Fruit fly (Drosophila melanogaster) whole organism, embryonic: ENCODE data around the gene CG11695.

Experiments used
- Atf6 ChIP-seq: fragments of 200-800 bp; sonication (Bioruptor generic); IDR thresholded peaks from 2 replicates; pipeline ENCODE4 v1.3.6; 2022; ENCODE audit warnings: missing biosample characterization, missing genetic modification characterization
- BtbVII ChIP-seq: fragments of 200-800 bp; sonication (Bioruptor generic); optimal IDR thresholded peaks from 3 replicates; lab custom pipeline; 2017; ENCODE audit warnings: missing biosample characterization, mild to moderate bottlenecking, missing genetic modification characterization
- CG12155 ChIP-seq: fragments of 200-800 bp; sonication (Bioruptor generic); optimal IDR thresholded peaks from 3 replicates; lab custom pipeline; 2016; ENCODE audit warnings: missing biosample characterization, missing genetic modification characterization
- CG12659 ChIP-seq: fragments of 200-800 bp; sonication (Bioruptor generic); optimal IDR thresholded peaks from 3 replicates; lab custom pipeline; 2017; ENCODE audit warnings: mild to moderate bottlenecking, missing biosample characterization, missing genetic modification reagents, missing genetic modification characterization
- CG13287 ChIP-seq: fragments of 200-800 bp; sonication (Bioruptor generic); IDR thresholded peaks from 2 replicates; pipeline ENCODE4 v1.3.6; 2022; ENCODE audit warnings: missing biosample characterization, missing genetic modification characterization; ENCODE audit not compliant: partially characterized antibody
- CG13775 ChIP-seq: fragments of 200-800 bp; sonication (Bioruptor generic); optimal IDR thresholded peaks from 3 replicates; lab custom pipeline; 2017; ENCODE audit warnings: missing biosample characterization, mild to moderate bottlenecking, missing genetic modification characterization
- CG13894 ChIP-seq: fragments of 200-800 bp; sonication (Bioruptor generic); optimal IDR thresholded peaks from 3 replicates; lab custom pipeline; 2018; ENCODE audit warnings: missing biosample characterization, mild to moderate bottlenecking, missing genetic modification characterization, moderate library complexity
- CG14014 ChIP-seq: fragments of 200-800 bp; sonication (Bioruptor generic); IDR thresholded peaks from 2 replicates; pipeline ENCODE4 v1.3.6; 2022; ENCODE audit warnings: missing biosample characterization, missing genetic modification characterization
- CG1603 ChIP-seq: fragments of 200-800 bp; sonication (Bioruptor generic); optimal IDR thresholded peaks from 2 replicates; lab custom pipeline; 2019; ENCODE audit warnings: missing biosample characterization, mild to moderate bottlenecking, missing genetic modification characterization, moderate library complexity
- CG16815 ChIP-seq: fragments of 200-800 bp; sonication (Bioruptor generic); optimal IDR thresholded peaks from 3 replicates; lab custom pipeline; 2017; ENCODE audit warnings: missing biosample characterization, mild to moderate bottlenecking, missing genetic modification characterization
- CG2202 ChIP-seq: fragments of 200-800 bp; sonication (Bioruptor generic); optimal IDR thresholded peaks from 2 replicates; lab custom pipeline; 2018; ENCODE audit warnings: missing biosample characterization, mild to moderate bottlenecking, missing genetic modification characterization
- CG2678 ChIP-seq: fragments of 200-800 bp; sonication (Bioruptor generic); optimal IDR thresholded peaks from 3 replicates; lab custom pipeline; 2019; ENCODE audit warnings: missing biosample characterization, mild to moderate bottlenecking, missing genetic modification characterization, moderate library complexity
- CG30020 ChIP-seq: fragments of 200-800 bp; optimal IDR thresholded peaks from 2 replicates; lab custom pipeline; 2019; ENCODE audit warnings: missing biosample characterization, mild to moderate bottlenecking, missing genetic modification characterization, moderate library complexity
- CG30431 ChIP-seq: fragments of 200-800 bp; sonication (Bioruptor generic); optimal IDR thresholded peaks from 2 replicates; lab custom pipeline; 2017; ENCODE audit warnings: missing biosample characterization, missing genetic modification characterization
- CG31365 ChIP-seq: fragments of 200-800 bp; sonication (Bioruptor generic); optimal IDR thresholded peaks from 2 replicates; lab custom pipeline; 2018; ENCODE audit warnings: missing biosample characterization, mild to moderate bottlenecking, missing genetic modification characterization
- CG3407 ChIP-seq: fragments of 200-800 bp; sonication (Bioruptor generic); optimal IDR thresholded peaks from 2 replicates; lab custom pipeline; 2018; ENCODE audit warnings: missing biosample characterization, mild to moderate bottlenecking, missing genetic modification characterization
- CG3995 ChIP-seq: fragments of 200-800 bp; sonication (Bioruptor generic); optimal IDR thresholded peaks from 3 replicates; lab custom pipeline; 2016; ENCODE audit warnings: missing biosample characterization, missing genetic modification characterization
- CG4707 ChIP-seq: fragments of 200-800 bp; sonication (Bioruptor generic); optimal IDR thresholded peaks from 2 replicates; lab custom pipeline; 2018; ENCODE audit warnings: missing biosample characterization, mild to moderate bottlenecking, missing genetic modification characterization, moderate library complexity
- CG6175 ChIP-seq: fragments of 200-800 bp; sonication (Bioruptor generic); IDR thresholded peaks from 3 replicates; pipeline ENCODE4 v1.3.6; 2022; ENCODE audit warnings: missing biosample characterization, missing genetic modification characterization
- CG7372 ChIP-seq: fragments of 200-800 bp; sonication (Bioruptor generic); IDR thresholded peaks from 2 replicates; pipeline ENCODE4 v1.3.6; 2022; ENCODE audit warnings: missing biosample characterization, missing genetic modification characterization
- CG7556 ChIP-seq: fragments of 200-800 bp; sonication (Bioruptor generic); optimal IDR thresholded peaks from 2 replicates; lab custom pipeline; 2017; ENCODE audit warnings: missing biosample characterization, mild to moderate bottlenecking, missing genetic modification characterization
- CG7839 ChIP-seq: fragments of 200-800 bp; sonication (Bioruptor generic); optimal IDR thresholded peaks from 3 replicates; lab custom pipeline; 2018; ENCODE audit warnings: missing biosample characterization, mild to moderate bottlenecking, missing genetic modification characterization, moderate library complexity
- CG9609 ChIP-seq: fragments of 200-800 bp; sonication (Bioruptor generic); optimal IDR thresholded peaks from 3 replicates; lab custom pipeline; 2016; ENCODE audit warnings: missing biosample characterization, missing genetic modification characterization
- D ChIP-seq, 2 experiments: fragments of 200-800 bp in 1 of 2; fragments of >200 bp in 1 of 2; sonication (Bioruptor generic) in 1 of 2; optimal IDR thresholded peaks; 2 replicates in 1 of 2; 3 replicates in 1 of 2; lab custom pipeline; 2017; ENCODE audit warnings: mild to moderate bottlenecking in 1 of 2, missing biosample characterization in 1 of 2, missing genetic modification characterization in 1 of 2, missing genetic modification reagents in 1 of 2
- ERR ChIP-seq: fragments of 200-800 bp; sonication (Bioruptor generic); optimal IDR thresholded peaks from 2 replicates; lab custom pipeline; 2016; ENCODE audit warnings: missing biosample characterization, missing genetic modification characterization
- GATAe ChIP-seq: fragments of 200-800 bp; sonication (Bioruptor generic); conservative IDR thresholded peaks from 2 replicates; pipeline ENCODE4 v1.3.6; 2022; ENCODE audit warnings: missing biosample characterization, missing genetic modification characterization
- Gsc ChIP-seq: fragments of 200-800 bp; sonication (Bioruptor generic); IDR thresholded peaks from 2 replicates; pipeline ENCODE4 v1.3.6; 2022; ENCODE audit warnings: missing biosample characterization, missing genetic modification characterization
- Hand ChIP-seq: fragments of 200-800 bp; sonication (Bioruptor generic); optimal IDR thresholded peaks from 2 replicates; lab custom pipeline; 2017; ENCODE audit warnings: mild to moderate bottlenecking, missing biosample characterization, missing genetic modification reagents, missing genetic modification characterization
- Kr ChIP-seq: fragments of 200-800 bp; sonication (Bioruptor generic); optimal IDR thresholded peaks from 2 replicates; lab custom pipeline; 2017; ENCODE audit warnings: missing biosample characterization, mild to moderate bottlenecking, missing genetic modification characterization
- NFAT ChIP-seq: fragments of 200-800 bp; sonication (Bioruptor generic); IDR thresholded peaks from 2 replicates; pipeline ENCODE4 v1.3.6; 2022; ENCODE audit warnings: missing biosample characterization, missing genetic modification characterization
- Nf-YB ChIP-seq: fragments of 200-800 bp; sonication (Bioruptor generic); optimal IDR thresholded peaks from 3 replicates; lab custom pipeline; 2019; ENCODE audit warnings: missing biosample characterization, mild to moderate bottlenecking, missing genetic modification characterization, moderate library complexity
- Ptx1 ChIP-seq: fragments of 200-800 bp; sonication (Bioruptor generic); IDR thresholded peaks from 2 replicates; pipeline ENCODE4 v1.3.6; 2022; ENCODE audit warnings: missing biosample characterization, missing genetic modification characterization
- Sin3A ChIP-seq: fragments of >200 bp; optimal IDR thresholded peaks from 2 replicates; lab custom pipeline; 2018
- Ssrp ChIP-seq: fragments of 200-800 bp; sonication (Bioruptor generic); optimal IDR thresholded peaks from 2 replicates; lab custom pipeline; 2018; ENCODE audit warnings: missing biosample characterization, mild to moderate bottlenecking, missing genetic modification characterization, moderate library complexity
- Tbp ChIP-seq: fragments of >200 bp; optimal IDR thresholded peaks from 2 replicates; lab custom pipeline; 2018; ENCODE audit warnings: missing biosample characterization, missing genetic modification characterization
- Usf ChIP-seq: fragments of 200-800 bp; sonication (Bioruptor generic); optimal IDR thresholded peaks from 2 replicates; lab custom pipeline; 2017; ENCODE audit warnings: missing genotype, missing biosample characterization, missing genetic modification characterization
- az2 ChIP-seq: fragments of 200-800 bp; sonication (Bioruptor generic); optimal IDR thresholded peaks from 3 replicates; lab custom pipeline; 2016; ENCODE audit warnings: missing biosample characterization, missing genetic modification characterization
- bowl ChIP-seq: fragments of 200-800 bp; sonication (Bioruptor generic); IDR thresholded peaks from 2 replicates; pipeline ENCODE4 v1.3.6; 2022; ENCODE audit warnings: missing biosample characterization, missing genetic modification characterization
- chn ChIP-seq: fragments of 200-800 bp; sonication (Bioruptor generic); optimal IDR thresholded peaks from 2 replicates; lab custom pipeline; 2016; ENCODE audit warnings: missing biosample characterization, missing genetic modification characterization
- fd102C ChIP-seq: fragments of 200-800 bp; sonication (Bioruptor generic); optimal IDR thresholded peaks from 2 replicates; lab custom pipeline; 2018; ENCODE audit warnings: missing biosample characterization, mild to moderate bottlenecking, missing genetic modification characterization, moderate library complexity
- gce ChIP-seq: fragments of 200-800 bp; sonication (Bioruptor generic); IDR thresholded peaks from 3 replicates; pipeline ENCODE4 v1.3.6; 2022; ENCODE audit warnings: missing biosample characterization, missing genetic modification characterization
- hth ChIP-seq: fragments of >200 bp; optimal IDR thresholded peaks from 2 replicates; lab custom pipeline; 2017; ENCODE audit warnings: inconsistent platforms
- nmo ChIP-seq: fragments of 200-800 bp; sonication (Bioruptor generic); optimal IDR thresholded peaks from 2 replicates; lab custom pipeline; 2018; ENCODE audit warnings: missing biosample characterization, mild to moderate bottlenecking, missing genetic modification characterization, moderate library complexity
- odd ChIP-seq: fragments of 200-800 bp; sonication (Bioruptor generic); optimal IDR thresholded peaks from 2 replicates; lab custom pipeline; 2017; ENCODE audit warnings: missing biosample characterization, mild to moderate bottlenecking, missing genetic modification characterization
- peb ChIP-seq: fragments of 200-800 bp; sonication (Bioruptor generic); IDR thresholded peaks from 2 replicates; pipeline ENCODE4 v1.3.6; 2022; ENCODE audit warnings: missing biosample characterization, missing genetic modification characterization
- salm ChIP-seq: fragments of 200-800 bp; sonication (Bioruptor generic); optimal IDR thresholded peaks from 2 replicates; lab custom pipeline; 2018; ENCODE audit warnings: missing biosample characterization, mild to moderate bottlenecking, missing genetic modification characterization
- shn ChIP-seq: fragments of 200-800 bp; sonication (Bioruptor generic); optimal IDR thresholded peaks from 3 replicates; lab custom pipeline; 2016; ENCODE audit warnings: missing biosample characterization, missing genetic modification characterization
- slou ChIP-seq: fragments of 200-800 bp; sonication (Bioruptor generic); optimal IDR thresholded peaks from 3 replicates; lab custom pipeline; 2016; ENCODE audit warnings: missing biosample characterization, missing genetic modification characterization
- tio ChIP-seq: fragments of 200-800 bp; sonication (Bioruptor generic); optimal IDR thresholded peaks from 2 replicates; lab custom pipeline; 2017; ENCODE audit warnings: missing biosample characterization, missing genetic modification characterization, inconsistent platforms
- tx ChIP-seq: fragments of 200-800 bp; sonication (Bioruptor generic); optimal IDR thresholded peaks from 2 replicates; lab custom pipeline; 2016; ENCODE audit warnings: missing biosample characterization, missing genetic modification characterization

The CG11695 gene

DNA sequence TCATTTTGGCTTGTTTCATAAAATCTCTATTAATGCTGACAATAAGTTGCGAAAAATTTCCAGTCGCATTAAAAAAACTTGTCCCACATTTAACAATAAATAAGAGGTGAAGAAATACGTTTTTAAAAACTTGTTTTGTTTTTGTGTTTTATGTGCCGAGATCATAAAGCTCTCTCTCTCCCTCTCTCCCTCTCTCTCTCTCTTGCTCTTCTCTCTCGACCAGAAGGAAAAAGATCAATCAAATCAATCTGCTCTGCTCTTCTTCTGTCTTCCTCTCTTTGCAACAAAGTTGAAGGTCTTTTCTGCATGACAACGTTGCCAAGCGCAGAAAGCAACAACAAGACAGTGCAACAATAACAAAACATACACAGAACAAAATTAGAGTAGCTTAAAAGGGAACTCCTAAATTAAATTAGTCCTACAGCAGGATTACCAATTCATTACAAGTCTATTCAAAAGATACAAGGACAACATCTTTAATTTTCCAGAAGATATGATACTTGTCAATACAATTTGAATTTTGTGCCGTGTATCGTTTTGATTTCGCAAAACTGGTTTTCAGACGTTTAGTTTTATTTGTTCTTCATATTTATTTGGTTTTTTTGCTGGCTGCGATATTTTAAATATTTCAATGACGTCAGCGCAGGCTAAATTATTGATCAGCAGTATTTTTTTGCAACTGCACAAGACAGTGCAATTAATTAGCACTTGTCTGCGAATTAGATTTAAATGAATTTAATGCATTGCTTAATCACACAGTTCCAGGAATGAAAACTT lies 46.2 kb downstream of the CG11695 start (continued):
- TF ChIP-seq Usf (GFP tag; lab: Kevin White, UChicago) (peak; percentile 34), D (optimal IDR thresholded peaks at IDR 0.05; lab: Kevin White, UChicago) (no peak), D (GFP tag; optimal IDR thresholded peaks at IDR 0.05; lab: Kevin White, UChicago) (no peak), az2 (peak; percentile 58), CG12659 (peak; percentile 74), fd102C (GFP tag; lab: Kevin White, UChicago) (no peak), CG14014 (peak; percentile 87), CG3407 (GFP tag; lab: Kevin White, UChicago) (no peak), gce (no peak), CG13287 (no peak), bowl (peak; percentile 64; the same call in 1 of the 2 replicates), GATAe (GFP tag; lab: Robert Waterston, UW) (no peak), nmo (peak; percentile 62), CG30020 (tag; lab: Kevin White, UChicago) (no peak), peb (GFP tag; lab: Robert Waterston, UW) (peak; percentile 44; the same call in 1 of the 2 replicates), CG7839 (tag; lab: Kevin White, UChicago) (peak; percentile 81), shn (peak; percentile 61), Nf-YB (peak; percentile 40), tx (GFP tag; lab: Kevin White, UChicago) (no peak), CG13775 (GFP tag; lab: Kevin White, UChicago) (peak; percentile 46), CG9609 (GFP tag; lab: Kevin White, UChicago) (peak; percentile 67), Atf6 (GFP tag; lab: Robert Waterston, UW) (peak; percentile 83), CG7556 (GFP tag; lab: Kevin White, UChicago) (peak; percentile 63), CG13894 (peak; percentile 18), ERR (GFP tag; lab: Kevin White, UChicago) (no peak), Sin3A (lab: Kevin White, UChicago) (no peak), CG12155 (GFP tag; lab: Kevin White, UChicago) (peak; percentile 65), CG1603 (tag; lab: Kevin White, UChicago) (peak; percentile 70), Gsc (GFP tag; lab: Robert Waterston, UW) (no peak), CG2202 (peak; percentile 0), CG31365 (peak; percentile 42), CG4707 (GFP tag; lab: Kevin White, UChicago) (peak; percentile 5), Kr (no peak), CG30431 (no peak), odd (GFP tag; lab: Kevin White, UChicago) (peak; percentile 51), CG6175 (GFP tag; lab: Robert Waterston, UW) (0 out of 3 replicates have a peak, but pooled peaks have one; percentile 50), salm (tag; lab: Kevin White, UChicago) (peak; percentile 49), Ssrp (tag; lab: Kevin White, UChicago) (peak; percentile 56), Tbp (GFP tag; lab: Kevin White, UChicago) (no peak), tio (no peak), slou (GFP tag; lab: Kevin White, UChicago) (peak; percentile 40), CG7372 (GFP tag; lab: Robert Waterston, UW) (peak; percentile 59; the same call in 1 of the 2 replicates), NFAT (GFP tag; lab: Robert Waterston, UW) (peak; percentile 82), CG2678 (tag; lab: Kevin White, UChicago) (peak; percentile 80), Ptx1 (GFP tag; lab: Robert Waterston, UW) (peak; percentile 83), CG16815 (GFP tag; lab: Kevin White, UChicago) (peak; percentile 4), chn (GFP tag; lab: Kevin White, UChicago) (peak; percentile 49), BtbVII (peak; percentile 72), hth (lab: Kevin White, UChicago) (no peak), CG3995 (no peak), Hand (GFP tag; lab: Kevin White, UChicago) (peak; percentile 22)
